Worm (Caenorhabditis elegans) whole organism, L1 larva: ENCODE measurements around the gene fbxa-30.

Experiments used
- nhr-11 ChIP-seq: fragments of 150-350 bp; optimal IDR thresholded peaks from 2 replicates; lab custom pipeline; 2014; ENCODE audit warnings: missing biosample characterization, missing genetic modification characterization
- nhr-76 ChIP-seq: sonication (generic microtip); optimal IDR thresholded peaks from 2 replicates; lab custom pipeline; 2017; ENCODE audit warnings: missing biosample characterization, missing genetic modification characterization
- unc-62 ChIP-seq: fragments of 150-350 bp; optimal IDR thresholded peaks from 2 replicates; lab custom pipeline; 2014; ENCODE audit warnings: missing biosample characterization, missing genetic modification reagents, missing genetic modification characterization

- TF ChIP-seq unc-62: no peak
- no peak for TF ChIP-seq nhr-11
- no peak for TF ChIP-seq nhr-76
Observed at ce11 chrIII:1297604-1298003, 22.2 kb upstream of the fbxa-30 start, which contains the start of gene fbxa-28.
